Fruit fly (Drosophila melanogaster): ENCODE data around the gene b.

The b gene

dm6 chr2L:13820176-13820575 lies 872 bp upstream of the b start:
- no peak for TF ChIP-seq psq (optimal IDR thresholded peaks at IDR 0.05)
- no peak for TF ChIP-seq EcR (GFP tag; optimal IDR thresholded peaks at IDR 0.05)

dm6 chr2L:13827557-13827956 lies 6.5 kb downstream of the b start, which contains the start of gene PolG1:
PolG1 (minus strand) TSS chr2L:13827772.
- no peak for TF ChIP-seq EcR (GFP tag; optimal IDR thresholded peaks at IDR 0.05)
- TF ChIP-seq Dll (optimal IDR thresholded peaks at IDR 0.05) = no peak
- TF ChIP-seq usp (GFP tag; optimal IDR thresholded peaks at IDR 0.05) = no peak
- TF ChIP-seq pan (optimal IDR thresholded peaks at IDR 0.05) = no peak
- no peak for TF ChIP-seq psq (optimal IDR thresholded peaks at IDR 0.05)
- TF ChIP-seq CG8478 (optimal IDR thresholded peaks at IDR 0.05) = no peak

- no peak for TF ChIP-seq psq (optimal IDR thresholded peaks at IDR 0.05)
- no peak for TF ChIP-seq usp (GFP tag; optimal IDR thresholded peaks at IDR 0.05)
- no peak for TF ChIP-seq pan (optimal IDR thresholded peaks at IDR 0.05)
- TF ChIP-seq CG8478 (optimal IDR thresholded peaks at IDR 0.05) = no peak
Observed at dm6 chr2L:13829540-13829939, 8.5 kb downstream of the b start, which contains the start of the genes Arpc1 and Orc5. Arpc1 (minus strand) TSS chr2L:13829741. Orc5 (plus strand) TSS chr2L:13829837.

- no peak for TF ChIP-seq CG8478 (optimal IDR thresholded peaks at IDR 0.05)
- TF ChIP-seq usp (GFP tag; optimal IDR thresholded peaks at IDR 0.05) = no peak
- no peak for TF ChIP-seq Dll (optimal IDR thresholded peaks at IDR 0.05)
- no peak for TF ChIP-seq EcR (GFP tag; optimal IDR thresholded peaks at IDR 0.05)
Observed at dm6 chr2L:13833058-13833457, 12.0 kb downstream of the b start, which contains the start of the genes GatC, PolG2 and Polr2C. GatC (minus strand) TSS chr2L:13833105. PolG2 (minus strand) TSS chr2L:13833105. Polr2C (plus strand) TSS chr2L:13833337.

dm6 chr2L:13835002-13835910 lies 14.2 kb downstream of the b start, which contains the start of the genes mRpS23 and CenG1A:
mRpS23 (minus strand) TSS chr2L:13835072.
CenG1A (plus strand) TSS chr2L:13835564.
- TF ChIP-seq Dll (optimal IDR thresholded peaks at IDR 0.05) (no peak), usp (GFP tag; optimal IDR thresholded peaks at IDR 0.05) (no peak), CG8478 (optimal IDR thresholded peaks at IDR 0.05) (no peak), pan (optimal IDR thresholded peaks at IDR 0.05) (no peak), psq (optimal IDR thresholded peaks at IDR 0.05) (no peak), EcR (GFP tag; optimal IDR thresholded peaks at IDR 0.05) (no peak)

dm6 chr2L:13835959-13836358 lies 14.9 kb downstream of the b start:
- TF ChIP-seq psq (optimal IDR thresholded peaks at IDR 0.05) (no peak), pan (optimal IDR thresholded peaks at IDR 0.05) (no peak), Dll (optimal IDR thresholded peaks at IDR 0.05) (no peak), usp (GFP tag; optimal IDR thresholded peaks at IDR 0.05) (no peak), EcR (GFP tag; optimal IDR thresholded peaks at IDR 0.05) (no peak), CG8478 (optimal IDR thresholded peaks at IDR 0.05) (no peak)

dm6 chr2L:13837579-13837978 lies 16.5 kb downstream of the b start:
- TF ChIP-seq CG8478 (optimal IDR thresholded peaks at IDR 0.05) = no peak
- no peak for TF ChIP-seq pan (optimal IDR thresholded peaks at IDR 0.05)
- no peak for TF ChIP-seq Dll (optimal IDR thresholded peaks at IDR 0.05)
- TF ChIP-seq EcR (GFP tag; optimal IDR thresholded peaks at IDR 0.05) = no peak
- no peak for TF ChIP-seq psq (optimal IDR thresholded peaks at IDR 0.05)
- no peak for TF ChIP-seq usp (GFP tag; optimal IDR thresholded peaks at IDR 0.05)

dm6 chr2L:13838647-13839390 lies 17.8 kb downstream of the b start:
- no peak for TF ChIP-seq CG8478 (optimal IDR thresholded peaks at IDR 0.05)
- TF ChIP-seq EcR (GFP tag; optimal IDR thresholded peaks at IDR 0.05) = no peak
- no peak for TF ChIP-seq usp (GFP tag; optimal IDR thresholded peaks at IDR 0.05)
- no peak for TF ChIP-seq Dll (optimal IDR thresholded peaks at IDR 0.05)
- TF ChIP-seq psq (optimal IDR thresholded peaks at IDR 0.05) = no peak
- TF ChIP-seq pan (optimal IDR thresholded peaks at IDR 0.05) = no peak

- TF ChIP-seq psq (optimal IDR thresholded peaks at IDR 0.05) = no peak
- no peak for TF ChIP-seq pan (optimal IDR thresholded peaks at IDR 0.05)
- TF ChIP-seq EcR (GFP tag; optimal IDR thresholded peaks at IDR 0.05) = no peak
- TF ChIP-seq Dll (optimal IDR thresholded peaks at IDR 0.05) = no peak
- no peak for TF ChIP-seq CG8478 (optimal IDR thresholded peaks at IDR 0.05)
- TF ChIP-seq usp (GFP tag; optimal IDR thresholded peaks at IDR 0.05) = no peak
Observed at dm6 chr2L:13839744-13840151, 18.7 kb downstream of the b start.

- TF ChIP-seq psq (optimal IDR thresholded peaks at IDR 0.05) (no peak), pan (optimal IDR thresholded peaks at IDR 0.05) (no peak), EcR (GFP tag; optimal IDR thresholded peaks at IDR 0.05) (no peak), Dll (optimal IDR thresholded peaks at IDR 0.05) (no peak), usp (GFP tag; optimal IDR thresholded peaks at IDR 0.05) (no peak), CG8478 (optimal IDR thresholded peaks at IDR 0.05) (no peak)
Observed at dm6 chr2L:13841508-13841907, 20.5 kb downstream of the b start, which contains the start of gene CG33307. CG33307 (minus strand) TSS chr2L:13841520.

dm6 chr2L:13842078-13842477 lies 21.0 kb downstream of the b start:
- TF ChIP-seq Dll (optimal IDR thresholded peaks at IDR 0.05) (no peak), psq (optimal IDR thresholded peaks at IDR 0.05) (no peak), EcR (GFP tag; optimal IDR thresholded peaks at IDR 0.05) (no peak)

dm6 chr2L:13842572-13842971 lies 21.5 kb downstream of the b start:
- TF ChIP-seq pan (optimal IDR thresholded peaks at IDR 0.05) (no peak), EcR (GFP tag; optimal IDR thresholded peaks at IDR 0.05) (no peak), psq (optimal IDR thresholded peaks at IDR 0.05) (no peak)
